Fruit fly (Drosophila melanogaster) whole organism, embryonic: Measurements from ENCODE around the gene CG6048.
A peak's percentile ranks its signal among the peaks of the same experiment; 100 is the strongest.

Experiments used
- Adf1 ChIP-seq: fragments of 200-800 bp; sonication (Bioruptor generic); IDR thresholded peaks from 2 replicates; pipeline ENCODE4 v1.3.6; 2022; ENCODE audit warnings: missing biosample characterization, missing genetic modification characterization
- Asciz ChIP-seq: fragments of 200-800 bp; sonication (Bioruptor generic); optimal IDR thresholded peaks from 2 replicates; lab custom pipeline; 2017; ENCODE audit warnings: missing biosample characterization, mild to moderate bottlenecking, missing genetic modification characterization, missing genetic modification reagents
- B-H2 ChIP-seq: fragments of 200-800 bp; sonication (Bioruptor generic); optimal IDR thresholded peaks from 2 replicates; lab custom pipeline; 2018; ENCODE audit warnings: missing biosample characterization, mild to moderate bottlenecking, missing genetic modification characterization
- BEAF-32 ChIP-seq: fragments of 200-800 bp; sonication (Bioruptor generic); optimal IDR thresholded peaks from 3 replicates; lab custom pipeline; 2017; ENCODE audit warnings: missing biosample characterization, missing genetic modification characterization, mild to moderate bottlenecking, moderate library complexity, missing genetic modification reagents
- CG10147 ChIP-seq: fragments of 200-800 bp; sonication (Bioruptor generic); optimal IDR thresholded peaks from 2 replicates; lab custom pipeline; 2019; ENCODE audit warnings: missing biosample characterization, mild to moderate bottlenecking, missing genetic modification characterization, moderate library complexity
- CG10267 ChIP-seq: fragments of 200-800 bp; sonication (Bioruptor generic); optimal IDR thresholded peaks from 2 replicates; lab custom pipeline; 2018; ENCODE audit warnings: missing biosample characterization, mild to moderate bottlenecking, missing genetic modification characterization, moderate library complexity
- CG10366 ChIP-seq: fragments of 200-800 bp; sonication (Bioruptor generic); IDR thresholded peaks from 2 replicates; pipeline ENCODE4 v1.3.6; 2022; ENCODE audit warnings: missing biosample characterization, missing genetic modification characterization
- CG10565 ChIP-seq: fragments of 200-800 bp; sonication (Bioruptor generic); optimal IDR thresholded peaks from 3 replicates; lab custom pipeline; 2016; ENCODE audit warnings: missing biosample characterization, mild to moderate bottlenecking, missing genetic modification characterization
- CG11560 ChIP-seq: fragments of 200-800 bp; sonication (Bioruptor generic); IDR thresholded peaks from 3 replicates; pipeline ENCODE4 v1.3.6; 2022; ENCODE audit warnings: missing biosample characterization, missing genetic modification characterization
- CG11696 ChIP-seq: fragments of 200-800 bp; sonication (Bioruptor generic); IDR thresholded peaks from 2 replicates; pipeline ENCODE4 v1.3.6; 2022; ENCODE audit warnings: missing biosample characterization, missing genetic modification characterization
- CG1233 ChIP-seq: fragments of 200-800 bp; sonication (Bioruptor generic); optimal IDR thresholded peaks from 4 replicates; lab custom pipeline; 2018; ENCODE audit warnings: missing biosample characterization, mild to moderate bottlenecking, missing genetic modification characterization
- CG14050 ChIP-seq: fragments of 200-800 bp; sonication (Bioruptor generic); IDR thresholded peaks from 3 replicates; pipeline ENCODE4 v1.3.6; 2022; ENCODE audit warnings: missing biosample characterization, missing genetic modification characterization
- CG14667 ChIP-seq: fragments of 200-800 bp; sonication (Bioruptor generic); IDR thresholded peaks from 2 replicates; pipeline ENCODE4 v1.3.6; 2022; ENCODE audit warnings: missing biosample characterization, missing genetic modification characterization
- CG15269 ChIP-seq: fragments of 200-800 bp; sonication (Bioruptor generic); optimal IDR thresholded peaks from 2 replicates; lab custom pipeline; 2018; ENCODE audit warnings: missing biosample characterization, mild to moderate bottlenecking, missing genetic modification characterization, moderate library complexity
- CG17359 ChIP-seq: fragments of 200-800 bp; sonication (Bioruptor generic); optimal IDR thresholded peaks from 3 replicates; lab custom pipeline; 2018; ENCODE audit warnings: missing biosample characterization, mild to moderate bottlenecking, missing genetic modification characterization, moderate library complexity
- CG18476 ChIP-seq: fragments of 200-800 bp; sonication (Bioruptor generic); optimal IDR thresholded peaks from 2 replicates; lab custom pipeline; 2016; ENCODE audit warnings: missing biosample characterization, mild to moderate bottlenecking, missing genetic modification characterization
- CG2199 ChIP-seq: fragments of 200-800 bp; sonication (Bioruptor generic); IDR thresholded peaks from 3 replicates; pipeline ENCODE4 v1.3.6; 2022; ENCODE audit warnings: missing biosample characterization, missing genetic modification characterization
- CG31388 ChIP-seq: fragments of 200-800 bp; sonication (Bioruptor generic); optimal IDR thresholded peaks from 2 replicates; lab custom pipeline; 2016; ENCODE audit warnings: missing biosample characterization, missing genetic modification characterization
- CG3838 ChIP-seq: fragments of 200-800 bp; sonication (Bioruptor generic); optimal IDR thresholded peaks from 3 replicates; lab custom pipeline; 2016; ENCODE audit warnings: missing biosample characterization, missing genetic modification characterization
- CG3847 ChIP-seq: fragments of 200-800 bp; sonication (Bioruptor generic); IDR thresholded peaks from 2 replicates; pipeline ENCODE4 v1.3.6; 2022; ENCODE audit warnings: missing biosample characterization, missing genetic modification characterization
- CG6254 ChIP-seq: fragments of 200-800 bp; sonication (Bioruptor generic); optimal IDR thresholded peaks from 3 replicates; lab custom pipeline; 2017; ENCODE audit warnings: mild to moderate bottlenecking, missing biosample characterization, missing genetic modification reagents, missing genetic modification characterization
- CG6683 ChIP-seq: fragments of 200-800 bp; sonication (Bioruptor generic); optimal IDR thresholded peaks from 2 replicates; lab custom pipeline; 2017; ENCODE audit warnings: missing biosample characterization, mild to moderate bottlenecking, missing genetic modification characterization, missing genetic modification reagents
- CG6765 ChIP-seq: fragments of 200-800 bp; sonication (Bioruptor generic); optimal IDR thresholded peaks from 3 replicates; lab custom pipeline; 2017; ENCODE audit warnings: missing biosample characterization, mild to moderate bottlenecking, missing genetic modification characterization
- CG7372 ChIP-seq: fragments of 200-800 bp; sonication (Bioruptor generic); IDR thresholded peaks from 2 replicates; pipeline ENCODE4 v1.3.6; 2022; ENCODE audit warnings: missing biosample characterization, missing genetic modification characterization
- CG8944 ChIP-seq: fragments of 200-800 bp; sonication (Bioruptor generic); optimal IDR thresholded peaks from 3 replicates; lab custom pipeline; 2016; ENCODE audit warnings: missing biosample characterization, missing genetic modification characterization
- CrebB ChIP-seq: fragments of 200-800 bp; sonication (Bioruptor generic); optimal IDR thresholded peaks from 3 replicates; lab custom pipeline; 2018; ENCODE audit warnings: missing biosample characterization, mild to moderate bottlenecking, missing genetic modification characterization
- Dfd ChIP-seq, 2 experiments: fragments of >200 bp; optimal IDR thresholded peaks; 2 replicates each; lab custom pipeline; 2017; ENCODE audit warnings: missing biosample characterization in 2 of 2, missing genetic modification characterization in 2 of 2
- Dip2 ChIP-seq: fragments of 200-800 bp; sonication (Bioruptor generic); IDR thresholded peaks from 2 replicates; pipeline ENCODE4 v1.3.6; 2022; ENCODE audit warnings: missing biosample characterization, missing genetic modification characterization
- Dp ChIP-seq: fragments of 200-800 bp; sonication (Bioruptor generic); optimal IDR thresholded peaks from 2 replicates; lab custom pipeline; 2018; ENCODE audit warnings: missing biosample characterization, mild to moderate bottlenecking, missing genetic modification characterization, moderate library complexity
- Max ChIP-seq: fragments of 200-800 bp; sonication (Bioruptor generic); optimal IDR thresholded peaks from 2 replicates; lab custom pipeline; 2016; ENCODE audit warnings: missing biosample characterization, mild to moderate bottlenecking, missing genetic modification characterization
- Myb ChIP-seq: fragments of 200-800 bp; sonication (Bioruptor generic); optimal IDR thresholded peaks from 2 replicates; lab custom pipeline; 2016; ENCODE audit warnings: missing biosample characterization, missing genetic modification characterization
- Nf-YB ChIP-seq: fragments of 200-800 bp; sonication (Bioruptor generic); optimal IDR thresholded peaks from 3 replicates; lab custom pipeline; 2019; ENCODE audit warnings: missing biosample characterization, mild to moderate bottlenecking, missing genetic modification characterization, moderate library complexity
- Optix ChIP-seq: fragments of 200-800 bp; sonication (Bioruptor generic); IDR thresholded peaks from 3 replicates; pipeline ENCODE4 v1.3.6; 2022; ENCODE audit warnings: missing biosample characterization, missing genetic modification characterization
- Sox102F ChIP-seq: fragments of 200-800 bp; sonication (Bioruptor generic); optimal IDR thresholded peaks from 2 replicates; lab custom pipeline; 2018; ENCODE audit warnings: missing biosample characterization, mild to moderate bottlenecking, missing genetic modification characterization, moderate library complexity
- bcd ChIP-seq: fragments of 200-800 bp; sonication (Bioruptor generic); optimal IDR thresholded peaks from 2 replicates; lab custom pipeline; 2017; ENCODE audit warnings: missing biosample characterization, mild to moderate bottlenecking, missing genetic modification characterization
- chif ChIP-seq, 2 experiments: fragments of 200-800 bp; sonication (Bioruptor generic); optimal IDR thresholded peaks; 3 replicates each; lab custom pipeline; 2016; ENCODE audit warnings: missing biosample characterization in 2 of 2, missing genetic modification characterization in 2 of 2
- chinmo ChIP-seq: fragments of 200-800 bp; sonication (Bioruptor generic); IDR thresholded peaks from 4 replicates; pipeline ENCODE4 v1.3.6; 2022; ENCODE audit warnings: missing biosample characterization, missing genetic modification characterization; ENCODE audit not compliant: partially characterized antibody
- esg ChIP-seq: fragments of 200-800 bp; sonication (Bioruptor generic); conservative IDR thresholded peaks from 2 replicates; pipeline ENCODE4 v1.3.6; 2022; ENCODE audit warnings: missing biosample characterization, missing genetic modification characterization
- grau ChIP-seq: fragments of 200-800 bp; optimal IDR thresholded peaks from 3 replicates; lab custom pipeline; 2019; ENCODE audit warnings: missing biosample characterization, mild to moderate bottlenecking, missing genetic modification characterization, moderate library complexity
- h ChIP-seq: fragments of >200 bp; optimal IDR thresholded peaks from 2 replicates; lab custom pipeline; 2017
- kah ChIP-seq: fragments of 200-800 bp; sonication (Bioruptor generic); optimal IDR thresholded peaks from 2 replicates; lab custom pipeline; 2018; ENCODE audit warnings: missing biosample characterization, mild to moderate bottlenecking, missing genetic modification characterization
- lbe ChIP-seq: fragments of 200-800 bp; sonication (Bioruptor generic); optimal IDR thresholded peaks from 2 replicates; lab custom pipeline; 2016; ENCODE audit warnings: missing biosample characterization, mild to moderate bottlenecking, missing genetic modification characterization
- nerfin-1 ChIP-seq: fragments of 200-800 bp; sonication (Bioruptor generic); optimal IDR thresholded peaks from 3 replicates; lab custom pipeline; 2019; ENCODE audit warnings: missing biosample characterization, mild to moderate bottlenecking, missing genetic modification characterization, moderate library complexity
- pan ChIP-seq, 4 experiments: fragments of >200 bp in 3 of 4; fragments of 200-800 bp in 1 of 4; sonication (Bioruptor generic) in 1 of 4; optimal IDR thresholded peaks in 3 of 4; IDR thresholded peaks in 1 of 4; 2 replicates each; pipeline versions ENCODE4 v1.3.6 to Lab custom; 2017 to 2022; ENCODE audit warnings: missing biosample characterization in 2 of 4, missing genetic modification characterization in 2 of 4, mixed read lengths in 1 of 4
- repo ChIP-seq: fragments of 200-800 bp; sonication (Bioruptor generic); optimal IDR thresholded peaks from 2 replicates; lab custom pipeline; 2016; ENCODE audit warnings: missing biosample characterization, missing genetic modification characterization
- sd ChIP-seq: fragments of 200-800 bp; sonication (Bioruptor generic); optimal IDR thresholded peaks from 3 replicates; lab custom pipeline; 2018; ENCODE audit warnings: missing biosample characterization, mild to moderate bottlenecking, missing genetic modification characterization, moderate library complexity
- shn ChIP-seq: fragments of 200-800 bp; sonication (Bioruptor generic); optimal IDR thresholded peaks from 3 replicates; lab custom pipeline; 2016; ENCODE audit warnings: missing biosample characterization, missing genetic modification characterization
- tio ChIP-seq: fragments of 200-800 bp; sonication (Bioruptor generic); optimal IDR thresholded peaks from 2 replicates; lab custom pipeline; 2017; ENCODE audit warnings: missing biosample characterization, missing genetic modification characterization, inconsistent platforms
- twi ChIP-seq: fragments of 200-800 bp; optimal IDR thresholded peaks from 2 replicates; lab custom pipeline; 2019; ENCODE audit warnings: missing biosample characterization, mild to moderate bottlenecking, missing genetic modification characterization, moderate library complexity
- wor ChIP-seq: fragments of 200-800 bp; sonication (Bioruptor generic); IDR thresholded peaks from 2 replicates; pipeline ENCODE4 v1.3.6; 2022; ENCODE audit warnings: missing biosample characterization, missing genetic modification characterization

Gene CG6048

DNA sequence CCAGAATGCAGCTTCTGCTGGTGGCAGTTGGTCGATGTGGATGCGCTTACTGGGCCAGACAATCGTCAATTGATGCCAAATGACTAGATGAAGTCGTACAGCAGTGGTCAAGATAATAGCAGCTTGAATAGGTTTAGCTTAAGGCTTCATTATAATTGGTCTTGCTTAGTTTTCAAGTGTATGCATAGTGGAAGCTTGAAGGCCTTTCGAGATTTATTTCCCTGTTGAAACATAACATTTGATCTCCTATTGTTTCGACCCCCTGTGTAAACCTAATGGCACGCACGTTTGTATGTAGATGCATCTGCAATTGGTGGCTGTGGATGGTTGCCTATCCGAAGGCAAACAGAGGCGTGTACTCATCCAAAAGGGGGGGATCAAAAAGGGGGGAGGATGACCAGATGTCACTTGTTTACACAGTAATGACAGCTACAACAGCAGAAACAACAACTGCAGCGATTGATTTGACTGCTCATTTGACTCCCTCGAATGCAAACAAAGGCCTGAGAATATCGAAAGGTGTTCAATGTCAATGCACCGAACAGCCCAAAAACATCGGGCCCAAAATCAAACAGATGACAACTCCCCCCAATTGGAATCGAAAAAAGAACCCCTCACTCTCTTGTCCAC, 15.8 kb downstream of the CG6048 start (continued):
- TF ChIP-seq sd (tag; lab: Kevin White, UChicago) (no peak), esg (GFP tag; lab: Robert Waterston, UW) (peak; percentile 38; the same call in 1 of the 2 replicates), CG3838 (GFP tag; lab: Kevin White, UChicago) (no peak), Dfd (GFP tag; optimal IDR thresholded peaks at IDR 0.05; lab: Kevin White, UChicago) (no peak), B-H2 (GFP tag; lab: Kevin White, UChicago) (no peak), Max (GFP tag; lab: Kevin White, UChicago) (no peak), CG10366 (peak; percentile 50), twi (peak; percentile 51), CG10565 (GFP tag; lab: Kevin White, UChicago) (no peak), CG10147 (GFP tag; lab: Kevin White, UChicago) (no peak), CG11560 (tag; lab: Robert Waterston, UW) (0 out of 3 replicates have a peak, but pooled peaks have one; percentile 22), CG18476 (GFP tag; lab: Kevin White, UChicago) (no peak), CG17359 (tag; lab: Kevin White, UChicago) (no peak), Dp (GFP tag; lab: Kevin White, UChicago) (no peak), nerfin-1 (tag; lab: Kevin White, UChicago) (no peak), Sox102F (GFP tag; lab: Kevin White, UChicago) (peak; percentile 53), chif (GFP tag; optimal IDR thresholded peaks at IDR 0.05; lab: Kevin White, UChicago) (peak; percentile 21 to 45), Optix (GFP tag; lab: Robert Waterston, UW) (0 out of 3 replicates have a peak, but pooled peaks have one; percentile 43), CG7372 (GFP tag; lab: Robert Waterston, UW) (no peak), CG1233 (GFP tag; lab: Kevin White, UChicago) (no peak), h (lab: Kevin White, UChicago) (no peak), CG10267 (tag; lab: Kevin White, UChicago) (no peak), CG6683 (GFP tag; lab: Kevin White, UChicago) (no peak), chinmo (GFP tag; lab: Robert Waterston, UW) (no peak), Adf1 (GFP tag; lab: Robert Waterston, UW) (no peak), kah (GFP tag; lab: Kevin White, UChicago) (no peak), grau (tag; lab: Kevin White, UChicago) (peak; percentile 18), CG15269 (tag; lab: Kevin White, UChicago) (no peak), CG11696 (peak; percentile 81), repo (GFP tag; lab: Kevin White, UChicago) (no peak), Asciz (GFP tag; lab: Kevin White, UChicago) (no peak), lbe (GFP tag; lab: Kevin White, UChicago) (no peak), CG2199 (GFP tag; lab: Robert Waterston, UW) (no peak), CG14050 (GFP tag; lab: Robert Waterston, UW) (peak; percentile 14; the same call in 1 of the 3 replicates), tio (GFP tag; lab: Kevin White, UChicago) (no peak), bcd (GFP tag; lab: Kevin White, UChicago) (no peak), CG6765 (no peak), CrebB (no peak), CG14667 (GFP tag; lab: Robert Waterston, UW) (no peak), CG8944 (GFP tag; lab: Kevin White, UChicago) (no peak), BEAF-32 (no peak), wor (GFP tag; lab: Robert Waterston, UW) (0 out of 2 replicates have a peak, but pooled peaks have one; percentile 22), CG6254 (GFP tag; lab: Kevin White, UChicago) (no peak), CG3847 (GFP tag; lab: Robert Waterston, UW) (no peak), Nf-YB (no peak), Myb (no peak), CG31388 (GFP tag; lab: Kevin White, UChicago) (no peak), Dip2 (GFP tag; lab: Robert Waterston, UW) (no peak), pan (optimal IDR thresholded peaks at IDR 0.05; lab: Kevin White, UChicago) (no peak), pan (GFP tag; optimal IDR thresholded peaks at IDR 0.05 in 1 of 2, IDR thresholded peaks at IDR 0.05 in 1 of 2) (peak in 1 of 2 experiments; percentile 67), shn (GFP tag; lab: Kevin White, UChicago) (no peak)
